Worm (Caenorhabditis elegans) whole organism, young adult: ENCODE measurements around the gene ttr-33.

Source experiments
- C17E4.6 ChIP-seq: fragments of 200-800 bp; sonication (Bioruptor generic); IDR thresholded peaks from 2 replicates; pipeline ENCODE4 v1.3.6; 2022; ENCODE audit warnings: missing genetic modification reagents, missing genetic modification characterization, missing compliant biosample characterization
- F10E7.11 ChIP-seq: sonication (generic microtip); optimal IDR thresholded peaks from 2 replicates; lab custom pipeline; 2017; ENCODE audit warnings: mild to moderate bottlenecking, missing genetic modification characterization, moderate library complexity, missing compliant biosample characterization
- F52B5.7 ChIP-seq: sonication (generic microtip); optimal IDR thresholded peaks from 2 replicates; lab custom pipeline; 2016; ENCODE audit warnings: mild to moderate bottlenecking, missing genetic modification characterization, missing compliant biosample characterization
- F55B11.4 ChIP-seq: sonication (generic microtip); optimal IDR thresholded peaks from 2 replicates; lab custom pipeline; 2016; ENCODE audit warnings: missing compliant biosample characterization, missing genetic modification characterization, borderline replicate concordance; ENCODE audit not compliant: insufficient read depth
- F57A8.1 ChIP-seq: fragments of 200-800 bp; sonication (Bioruptor generic); optimal IDR thresholded peaks from 2 replicates; lab custom pipeline; 2018; ENCODE audit warnings: mild to moderate bottlenecking, missing genetic modification characterization, moderate library complexity, missing compliant biosample characterization
- K11D2.4 ChIP-seq: fragments of 200-800 bp; sonication (Bioruptor generic); IDR thresholded peaks from 2 replicates; pipeline ENCODE4 v1.3.6; 2022; ENCODE audit warnings: missing genetic modification reagents, missing genetic modification characterization, missing compliant biosample characterization
- T07F8.4 ChIP-seq: sonication (generic microtip); optimal IDR thresholded peaks from 2 replicates; lab custom pipeline; 2016; ENCODE audit warnings: mild to moderate bottlenecking, missing genetic modification characterization, moderate library complexity, missing compliant biosample characterization
- T26A5.8 ChIP-seq: sonication (generic microtip); optimal IDR thresholded peaks from 2 replicates; lab custom pipeline; 2016; ENCODE audit warnings: missing genetic modification characterization, missing compliant biosample characterization
- Y53F4B.3 ChIP-seq: fragments of 200-800 bp; sonication (Bioruptor generic); IDR thresholded peaks from 2 replicates; pipeline ENCODE4 v1.3.6; 2022; ENCODE audit warnings: missing genetic modification reagents, missing genetic modification characterization, missing compliant biosample characterization
- Y53G8AR.9 ChIP-seq: fragments of 200-800 bp; sonication (Bioruptor generic); conservative IDR thresholded peaks from 2 replicates; pipeline ENCODE4 v1.3.6; 2022; ENCODE audit warnings: missing genetic modification reagents, missing genetic modification characterization, missing compliant biosample characterization
- ZK185.1 ChIP-seq: sonication (generic microtip); optimal IDR thresholded peaks from 2 replicates; lab custom pipeline; 2016; ENCODE audit warnings: mild to moderate bottlenecking, missing genetic modification characterization, missing compliant biosample characterization; ENCODE audit not compliant: poor library complexity, severe bottlenecking
- ama-1 ChIP-seq, 3 experiments: fragments of 150-350 bp in 1 of 3; sonication (generic microtip) in 2 of 3; optimal IDR thresholded peaks; 2 replicates each; lab custom pipeline; 2014 to 2018; ENCODE audit warnings: missing biosample characterization in 2 of 3, missing genetic modification characterization in 2 of 3, missing genetic modification reagents in 2 of 3
- aptf-2 ChIP-seq: fragments of 200-800 bp; sonication (Bioruptor generic); conservative IDR thresholded peaks from 2 replicates; pipeline ENCODE4 v1.3.6; 2022; ENCODE audit warnings: missing genetic modification reagents, missing genetic modification characterization, missing compliant biosample characterization
- atf-7 ChIP-seq: sonication (generic microtip); optimal IDR thresholded peaks from 2 replicates; lab custom pipeline; 2017; ENCODE audit warnings: mild to moderate bottlenecking, missing genetic modification characterization, missing compliant biosample characterization
- attf-3 ChIP-seq: fragments of 200-800 bp; sonication (Bioruptor generic); conservative IDR thresholded peaks from 2 replicates; pipeline ENCODE4 v1.3.6; 2022; ENCODE audit warnings: missing genetic modification reagents, missing genetic modification characterization, missing compliant biosample characterization
- ccch-3 ChIP-seq: fragments of 200-800 bp; sonication (Bioruptor generic); optimal IDR thresholded peaks from 2 replicates; lab custom pipeline; 2018; ENCODE audit warnings: mild to moderate bottlenecking, missing genetic modification characterization, missing compliant biosample characterization
- ceh-27 ChIP-seq: fragments of 200-800 bp; sonication (Bioruptor generic); optimal IDR thresholded peaks from 2 replicates; lab custom pipeline; 2018; ENCODE audit warnings: mild to moderate bottlenecking, missing genetic modification characterization, moderate library complexity, missing compliant biosample characterization
- ceh-58 ChIP-seq: fragments of 200-800 bp; sonication (Bioruptor generic); IDR thresholded peaks from 2 replicates; pipeline ENCODE4 v1.3.6; 2022; ENCODE audit warnings: missing genetic modification characterization, missing compliant biosample characterization
- ceh-79 ChIP-seq: sonication (generic microtip); optimal IDR thresholded peaks from 2 replicates; lab custom pipeline; 2017; ENCODE audit warnings: mild to moderate bottlenecking, missing genetic modification characterization, missing compliant biosample characterization
- chd-7 ChIP-seq: sonication (generic microtip); optimal IDR thresholded peaks from 2 replicates; lab custom pipeline; 2016; ENCODE audit warnings: mild to moderate bottlenecking, missing genetic modification characterization, moderate library complexity, missing compliant biosample characterization
- dpff-1 ChIP-seq: sonication (generic microtip); optimal IDR thresholded peaks from 2 replicates; lab custom pipeline; 2017; ENCODE audit warnings: mild to moderate bottlenecking, missing genetic modification characterization, missing compliant biosample characterization
- fkh-3 ChIP-seq: sonication (generic microtip); optimal IDR thresholded peaks from 2 replicates; lab custom pipeline; 2016; ENCODE audit warnings: mild to moderate bottlenecking, missing genetic modification characterization, missing compliant biosample characterization
- hlh-12 ChIP-seq: sonication (generic microtip); optimal IDR thresholded peaks from 2 replicates; lab custom pipeline; 2016; ENCODE audit warnings: missing genetic modification characterization, missing compliant biosample characterization
- hmg-1.2 ChIP-seq: fragments of 200-800 bp; sonication (Bioruptor generic); IDR thresholded peaks from 2 replicates; pipeline ENCODE4 v1.3.6; 2022; ENCODE audit warnings: missing genetic modification reagents, missing genetic modification characterization, missing compliant biosample characterization
- hmg-20 ChIP-seq: fragments of 200-800 bp; sonication (Bioruptor generic); IDR thresholded peaks from 2 replicates; pipeline ENCODE4 v1.3.6; 2022; ENCODE audit warnings: missing genetic modification reagents, missing genetic modification characterization, missing compliant biosample characterization
- lin-26 ChIP-seq: fragments of 200-800 bp; sonication (Bioruptor generic); IDR thresholded peaks from 2 replicates; pipeline ENCODE4 v1.3.6; 2022; ENCODE audit warnings: missing genetic modification reagents, missing genetic modification characterization, missing compliant biosample characterization
- lin-35 ChIP-seq, 3 experiments: fragments of 150-350 bp in 2 of 3; sonication (generic microtip) in 1 of 3; optimal IDR thresholded peaks; 2 replicates each; lab custom pipeline; 2014 to 2018; ENCODE audit warnings: missing biosample characterization in 3 of 3, missing genetic modification characterization in 3 of 3, missing genetic modification reagents in 3 of 3
- lir-1 ChIP-seq: fragments of 200-800 bp; sonication (Bioruptor generic); conservative IDR thresholded peaks from 2 replicates; pipeline ENCODE4 v1.3.6; 2022; ENCODE audit warnings: missing genetic modification reagents, missing genetic modification characterization, missing compliant biosample characterization
- lsl-1 ChIP-seq: fragments of 200-800 bp; sonication (Bioruptor generic); optimal IDR thresholded peaks from 2 replicates; lab custom pipeline; 2018; ENCODE audit warnings: mild to moderate bottlenecking, missing genetic modification characterization, moderate library complexity, missing compliant biosample characterization
- mcd-1 ChIP-seq: fragments of 200-800 bp; sonication (Bioruptor generic); IDR thresholded peaks from 2 replicates; pipeline ENCODE4 v1.3.6; 2022; ENCODE audit warnings: missing genetic modification reagents, missing genetic modification characterization, missing compliant biosample characterization
- nfyb-1 ChIP-seq: fragments of 200-800 bp; sonication (Bioruptor generic); IDR thresholded peaks from 2 replicates; pipeline ENCODE4 v1.3.6; 2022; ENCODE audit warnings: missing genetic modification reagents, missing genetic modification characterization, missing compliant biosample characterization
- nhr-27 ChIP-seq: fragments of 200-800 bp; sonication (Bioruptor generic); optimal IDR thresholded peaks from 2 replicates; lab custom pipeline; 2018; ENCODE audit warnings: mild to moderate bottlenecking, missing genetic modification characterization, moderate library complexity, missing compliant biosample characterization
- nhr-80 ChIP-seq: sonication (generic microtip); optimal IDR thresholded peaks from 2 replicates; lab custom pipeline; 2016; ENCODE audit warnings: missing genetic modification characterization, missing compliant biosample characterization
- snpc-1.3 ChIP-seq: sonication (generic microtip); optimal IDR thresholded peaks from 2 replicates; lab custom pipeline; 2017; ENCODE audit warnings: missing genetic modification characterization, mild to moderate bottlenecking, missing compliant biosample characterization, antibody characterized with exemption, moderate library complexity, missing genotype, missing genetic modification reagents; ENCODE audit not compliant: insufficient read depth
- snpc-3.4 ChIP-seq: sonication (generic microtip); optimal IDR thresholded peaks from 2 replicates; lab custom pipeline; 2017; ENCODE audit warnings: missing genetic modification characterization, mild to moderate bottlenecking, missing compliant biosample characterization, antibody characterized with exemption, moderate library complexity, missing genotype, missing genetic modification reagents
- tbp1 ChIP-seq: fragments of 200-800 bp; sonication (Bioruptor generic); optimal IDR thresholded peaks from 2 replicates; lab custom pipeline; 2018; ENCODE audit warnings: mild to moderate bottlenecking, missing genetic modification characterization, missing compliant biosample characterization
- tlf-1 ChIP-seq: fragments of 200-800 bp; sonication (Bioruptor generic); optimal IDR thresholded peaks from 2 replicates; lab custom pipeline; 2018; ENCODE audit warnings: mild to moderate bottlenecking, missing genetic modification characterization, missing compliant biosample characterization
- xnd-1 ChIP-seq: sonication (generic microtip); optimal IDR thresholded peaks from 2 replicates; lab custom pipeline; 2016; ENCODE audit warnings: missing genotype, missing genetic modification reagents, missing genetic modification characterization, missing compliant biosample characterization
- ztf-22 ChIP-seq: fragments of 200-800 bp; sonication (Bioruptor generic); optimal IDR thresholded peaks from 2 replicates; lab custom pipeline; 2018; ENCODE audit warnings: mild to moderate bottlenecking, missing genetic modification characterization, moderate library complexity, missing compliant biosample characterization
- ztf-28 ChIP-seq: fragments of 200-800 bp; sonication (Bioruptor generic); IDR thresholded peaks from 2 replicates; pipeline ENCODE4 v1.3.6; 2022; ENCODE audit warnings: missing genetic modification reagents, missing genetic modification characterization, missing compliant biosample characterization
- ztf-6 ChIP-seq: fragments of 200-800 bp; sonication (Bioruptor generic); IDR thresholded peaks from 2 replicates; pipeline ENCODE4 v1.3.6; 2022; ENCODE audit warnings: missing genetic modification reagents, missing genetic modification characterization, missing compliant biosample characterization

Gene ttr-33

DNA sequence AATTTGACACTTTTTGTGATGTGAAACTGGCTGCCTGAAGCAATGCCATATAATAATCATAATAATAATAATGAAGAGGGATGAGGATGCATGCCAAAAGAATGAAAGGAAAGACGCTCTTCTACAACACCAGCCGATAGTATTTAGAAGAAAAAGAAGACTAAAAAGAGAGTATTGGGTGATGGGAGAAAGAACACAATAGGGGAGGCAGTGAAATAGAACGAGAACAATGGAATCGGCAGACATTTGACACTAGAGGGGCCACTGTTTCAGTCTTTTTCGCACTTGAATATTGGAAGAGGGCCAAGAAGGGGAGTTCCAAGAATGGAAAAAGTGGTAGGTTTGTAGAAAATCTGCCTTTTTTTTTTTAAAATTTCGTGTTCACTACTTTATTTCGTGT is 9.5 kb upstream of the ttr-33 start, which contains the start of gene memo-1:
TSS of gene memo-1 (minus strand) at position 2 of the 400 bp plus-strand sequence.
- TF ChIP-seq Y53F4B.3 (GFP tag; lab: Robert Waterston, UW): no peak
- TF ChIP-seq snpc-3.4: no peak
- no peak for TF ChIP-seq attf-3
- no peak for TF ChIP-seq ccch-3 (GFP tag; lab: Kevin White, UChicago)
- no peak for TF ChIP-seq T07F8.4
- TF ChIP-seq ZK185.1 (tag; lab: Kevin White, UChicago): no peak
- TF ChIP-seq snpc-1.3 (tag; lab: Kevin White, UChicago): no peak
- TF ChIP-seq tlf-1: no peak
- TF ChIP-seq nhr-80 (tag; lab: Kevin White, UChicago): no peak
- TF ChIP-seq Y53G8AR.9 (GFP tag; lab: Robert Waterston, UW): no peak
- no peak for TF ChIP-seq ztf-22
- TF ChIP-seq chd-7 (tag; lab: Kevin White, UChicago): no peak
- TF ChIP-seq ama-1 (optimal IDR thresholded peaks at IDR 0.05; lab: Kevin White, UChicago): peak; percentile 84
- TF ChIP-seq ama-1 (GFP tag; optimal IDR thresholded peaks at IDR 0.05; lab: Kevin White, UChicago): no peak
- no peak for TF ChIP-seq F10E7.11 (tag; lab: Kevin White, UChicago)
- 0 out of 2 replicates have a peak, but pooled peaks have one; percentile 6 for TF ChIP-seq hmg-1.2 (GFP tag; lab: Robert Waterston, UW)
- no peak for TF ChIP-seq nhr-27
- TF ChIP-seq lir-1 (GFP tag; lab: Robert Waterston, UW): no peak
- TF ChIP-seq aptf-2 (GFP tag; lab: Robert Waterston, UW): no peak
- no peak for TF ChIP-seq C17E4.6 (GFP tag; lab: Robert Waterston, UW)
- peak; percentile 26 for TF ChIP-seq ceh-27 (GFP tag; lab: Kevin White, UChicago)
- no peak for TF ChIP-seq K11D2.4 (GFP tag; lab: Robert Waterston, UW)
- no peak for TF ChIP-seq ceh-58 (GFP tag; lab: Robert Waterston, UW)
- TF ChIP-seq lin-35 (GFP tag; optimal IDR thresholded peaks at IDR 0.05; lab: Kevin White, UChicago): no peak
- no peak for TF ChIP-seq F55B11.4 (tag; lab: Kevin White, UChicago)
- TF ChIP-seq F52B5.7: no peak

DNA sequence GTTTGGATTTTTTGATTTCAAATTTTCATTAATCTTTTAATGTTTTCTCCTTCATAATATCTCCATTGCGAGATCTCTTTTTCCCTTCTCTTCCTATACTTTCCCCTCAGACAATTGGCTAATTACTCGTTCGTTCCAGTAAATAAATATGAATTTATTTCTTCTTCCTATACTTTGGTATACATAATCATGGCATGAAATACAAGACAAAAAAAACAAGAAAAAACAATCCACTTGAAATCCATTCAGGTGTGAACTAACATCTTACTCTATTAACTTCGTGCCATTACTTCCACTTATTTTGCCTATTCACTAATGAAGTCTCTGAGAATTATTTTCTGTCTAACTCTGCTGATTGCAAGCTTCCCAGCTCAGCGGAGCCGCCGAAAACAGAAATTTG is 4.5 kb upstream of the ttr-33 start, which contains the start of gene grd-8:
TSS of gene grd-8 (plus strand) at position 301 of the 400 bp plus-strand sequence.
- TF ChIP-seq lin-26 (GFP tag; lab: Robert Waterston, UW) (no peak), F57A8.1 (GFP tag; lab: Kevin White, UChicago) (no peak), hlh-12 (tag; lab: Kevin White, UChicago) (no peak), T26A5.8 (tag; lab: Kevin White, UChicago) (no peak), xnd-1 (tag; lab: Kevin White, UChicago) (no peak), hmg-1.2 (GFP tag; lab: Robert Waterston, UW) (no peak), ztf-6 (no peak), mcd-1 (GFP tag; lab: Robert Waterston, UW) (no peak), tbp1 (GFP tag; lab: Kevin White, UChicago) (no peak), dpff-1 (tag; lab: Kevin White, UChicago) (no peak), lir-1 (GFP tag; lab: Robert Waterston, UW) (no peak), nfyb-1 (no peak), lsl-1 (GFP tag; lab: Kevin White, UChicago) (no peak), ceh-79 (tag; lab: Kevin White, UChicago) (no peak), hmg-20 (GFP tag; lab: Robert Waterston, UW) (no peak), fkh-3 (tag; lab: Kevin White, UChicago) (no peak), ztf-28 (no peak), snpc-1.3 (tag; lab: Kevin White, UChicago) (no peak), atf-7 (tag; lab: Kevin White, UChicago) (no peak)
